Worm (Caenorhabditis elegans) whole organism, L4/young adult: ENCODE measurements around the gene col-41.

Source experiments
- W03F9.2 ChIP-seq: fragments of 150-350 bp; optimal IDR thresholded peaks from 2 replicates; lab custom pipeline; 2014; ENCODE audit warnings: missing biosample characterization, missing genetic modification characterization
- dao-5 ChIP-seq: sonication (generic microtip); optimal IDR thresholded peaks from 2 replicates; lab custom pipeline; 2016; ENCODE audit warnings: missing genotype, missing genetic modification characterization, moderate library complexity, missing compliant biosample characterization
- him-1 ChIP-seq: sonication (generic microtip); optimal IDR thresholded peaks from 2 replicates; lab custom pipeline; 2016; ENCODE audit warnings: missing genotype, missing genetic modification reagents, missing genetic modification characterization, missing compliant biosample characterization

ce11 chrX:15132073-15132472 is 44.2 kb downstream of the col-41 start:
- TF ChIP-seq dao-5 (tag; lab: Kevin White, UChicago) (no peak), him-1 (no peak), W03F9.2 (tag; lab: Kevin White, UChicago) (no peak)
